Fruit fly (Drosophila melanogaster) whole organism, embryonic: Measurements from ENCODE around the gene CG13482.

Experiments
- Ada2b ChIP-seq: fragments of 200-800 bp; sonication (Bioruptor generic); IDR thresholded peaks from 2 replicates; pipeline ENCODE4 v1.3.6; 2022; ENCODE audit warnings: missing biosample characterization, missing genetic modification characterization
- B-H1 ChIP-seq: fragments of 200-800 bp; sonication (Bioruptor generic); IDR thresholded peaks from 3 replicates; pipeline ENCODE4 v1.3.6; 2022; ENCODE audit warnings: missing biosample characterization, missing genetic modification characterization
- CG16779 ChIP-seq: fragments of 200-800 bp; sonication (Bioruptor generic); IDR thresholded peaks from 2 replicates; pipeline ENCODE4 v1.3.6; 2022; ENCODE audit warnings: missing biosample characterization, missing genetic modification characterization
- CG16863 ChIP-seq: fragments of 200-800 bp; sonication (Bioruptor generic); optimal IDR thresholded peaks from 3 replicates; lab custom pipeline; 2016; ENCODE audit warnings: missing biosample characterization, missing genetic modification characterization
- CG7839 ChIP-seq: fragments of 200-800 bp; sonication (Bioruptor generic); optimal IDR thresholded peaks from 3 replicates; lab custom pipeline; 2018; ENCODE audit warnings: missing biosample characterization, mild to moderate bottlenecking, missing genetic modification characterization, moderate library complexity
- fd102C ChIP-seq: fragments of 200-800 bp; sonication (Bioruptor generic); optimal IDR thresholded peaks from 2 replicates; lab custom pipeline; 2018; ENCODE audit warnings: missing biosample characterization, mild to moderate bottlenecking, missing genetic modification characterization, moderate library complexity

dm6 chr3L:14359815-14360719 lies 30.9 kb downstream of the CG13482 start:
- TF ChIP-seq CG7839 (tag; lab: Kevin White, UChicago) (no peak), fd102C (no peak), B-H1 (GFP tag; lab: Robert Waterston, UW) (no peak), CG16863 (no peak), CG16779 (0 out of 2 replicates have a peak, but pooled peaks have one; percentile 24), Ada2b (GFP tag; lab: Robert Waterston, UW) (peak; percentile 11; the same call in 1 of the 2 replicates)
